Worm (Caenorhabditis elegans) whole organism, L1 larva: ENCODE data around the gene H13N06.7.

Experiments
- ama-1 ChIP-seq: fragments of 150-350 bp; optimal IDR thresholded peaks from 2 replicates; lab custom pipeline; 2014
- zag-1 ChIP-seq: fragments of 150-350 bp; optimal IDR thresholded peaks from 2 replicates; lab custom pipeline; 2014; ENCODE audit warnings: missing biosample characterization, missing genetic modification characterization

- no peak for TF ChIP-seq ama-1 (lab: Kevin White, UChicago)
- no peak for TF ChIP-seq zag-1 (tag; lab: Kevin White, UChicago)
Measured at ce11 chrX:15545485-15545884, 42.6 kb downstream of the H13N06.7 start.
